Fruit fly (Drosophila melanogaster) whole organism, embryonic: ENCODE measurements around the gene Pex10.
A peak's percentile ranks its signal among the peaks of the same experiment; 100 is the strongest.

Experiments used
- Abd-B ChIP-seq: fragments of 200-800 bp; sonication (Bioruptor generic); optimal IDR thresholded peaks from 2 replicates; lab custom pipeline; 2018; ENCODE audit warnings: missing biosample characterization, mild to moderate bottlenecking, missing genetic modification characterization, moderate library complexity
- Ada2b ChIP-seq: fragments of 200-800 bp; sonication (Bioruptor generic); IDR thresholded peaks from 2 replicates; pipeline ENCODE4 v1.3.6; 2022; ENCODE audit warnings: missing biosample characterization, missing genetic modification characterization
- Bgb ChIP-seq: fragments of 200-800 bp; sonication (Bioruptor generic); IDR thresholded peaks from 2 replicates; pipeline ENCODE4 v1.3.6; 2022; ENCODE audit warnings: missing biosample characterization, missing genetic modification characterization; ENCODE audit not compliant: partially characterized antibody
- CG10274 ChIP-seq: fragments of 200-800 bp; sonication (Bioruptor generic); optimal IDR thresholded peaks from 3 replicates; lab custom pipeline; 2017; ENCODE audit warnings: missing biosample characterization, mild to moderate bottlenecking, missing genetic modification characterization
- CG10431 ChIP-seq: fragments of 200-800 bp; sonication (Bioruptor generic); optimal IDR thresholded peaks from 3 replicates; lab custom pipeline; 2018; ENCODE audit warnings: missing biosample characterization, mild to moderate bottlenecking, missing genetic modification characterization
- CG10462 ChIP-seq: fragments of 200-800 bp; sonication (Bioruptor generic); optimal IDR thresholded peaks from 2 replicates; lab custom pipeline; 2016; ENCODE audit warnings: missing biosample characterization, missing genetic modification characterization
- CG10979 ChIP-seq: fragments of 200-800 bp; sonication (Bioruptor generic); optimal IDR thresholded peaks from 2 replicates; lab custom pipeline; 2018; ENCODE audit warnings: missing biosample characterization, mild to moderate bottlenecking, missing genetic modification characterization, moderate library complexity
- CG11504 ChIP-seq: fragments of 200-800 bp; sonication (Bioruptor generic); optimal IDR thresholded peaks from 3 replicates; lab custom pipeline; 2019; ENCODE audit warnings: missing biosample characterization, mild to moderate bottlenecking, missing genetic modification characterization, moderate library complexity
- CG12299 ChIP-seq: fragments of 200-800 bp; sonication (Bioruptor generic); optimal IDR thresholded peaks from 2 replicates; lab custom pipeline; 2018; ENCODE audit warnings: missing biosample characterization, mild to moderate bottlenecking, missing genetic modification characterization
- CG13287 ChIP-seq: fragments of 200-800 bp; sonication (Bioruptor generic); IDR thresholded peaks from 2 replicates; pipeline ENCODE4 v1.3.6; 2022; ENCODE audit warnings: missing biosample characterization, missing genetic modification characterization; ENCODE audit not compliant: partially characterized antibody
- CG14014 ChIP-seq: fragments of 200-800 bp; sonication (Bioruptor generic); IDR thresholded peaks from 2 replicates; pipeline ENCODE4 v1.3.6; 2022; ENCODE audit warnings: missing biosample characterization, missing genetic modification characterization
- CG14860 ChIP-seq: fragments of 200-800 bp; sonication (Bioruptor generic); IDR thresholded peaks from 3 replicates; pipeline ENCODE4 v1.3.6; 2022; ENCODE audit warnings: missing biosample characterization, missing genetic modification characterization; ENCODE audit not compliant: partially characterized antibody
- CG15073 ChIP-seq: fragments of 200-800 bp; sonication (Bioruptor generic); optimal IDR thresholded peaks from 2 replicates; lab custom pipeline; 2016; ENCODE audit warnings: missing biosample characterization, missing genetic modification characterization
- CG1647 ChIP-seq: fragments of 200-800 bp; sonication (Bioruptor generic); optimal IDR thresholded peaks from 3 replicates; lab custom pipeline; 2016; ENCODE audit warnings: missing biosample characterization, missing genetic modification characterization
- CG17328 ChIP-seq: fragments of 200-800 bp; sonication (Bioruptor generic); IDR thresholded peaks from 2 replicates; pipeline ENCODE4 v1.3.6; 2022; ENCODE audit warnings: missing biosample characterization, missing genetic modification characterization
- CG3163 ChIP-seq: fragments of 200-800 bp; sonication (Bioruptor generic); optimal IDR thresholded peaks from 3 replicates; lab custom pipeline; 2016; ENCODE audit warnings: missing biosample characterization, missing genetic modification characterization
- CG32532 ChIP-seq: fragments of 200-800 bp; sonication (Bioruptor generic); IDR thresholded peaks from 2 replicates; pipeline ENCODE4 v1.3.6; 2022; ENCODE audit warnings: missing biosample characterization, missing genetic modification characterization
- CG32772 ChIP-seq: fragments of 200-800 bp; sonication (Bioruptor generic); IDR thresholded peaks from 2 replicates; pipeline ENCODE4 v1.3.6; 2022; ENCODE audit warnings: missing biosample characterization, missing genetic modification characterization
- CG4328 ChIP-seq: fragments of 200-800 bp; sonication (Bioruptor generic); optimal IDR thresholded peaks from 3 replicates; lab custom pipeline; 2017; ENCODE audit warnings: missing biosample characterization, missing genetic modification reagents, missing genetic modification characterization
- CG4854 ChIP-seq: fragments of 200-800 bp; sonication (Bioruptor generic); optimal IDR thresholded peaks from 2 replicates; lab custom pipeline; 2016; ENCODE audit warnings: missing biosample characterization, missing genetic modification characterization, inconsistent platforms
- CG7271 ChIP-seq: fragments of 200-800 bp; sonication (Bioruptor generic); optimal IDR thresholded peaks from 2 replicates; lab custom pipeline; 2018; ENCODE audit warnings: missing biosample characterization, mild to moderate bottlenecking, missing genetic modification characterization, moderate library complexity
- CG8388 ChIP-seq: fragments of 200-800 bp; sonication (Bioruptor generic); optimal IDR thresholded peaks from 2 replicates; lab custom pipeline; 2019; ENCODE audit warnings: missing biosample characterization, mild to moderate bottlenecking, missing genetic modification characterization, moderate library complexity
- CG9215 ChIP-seq: fragments of 200-800 bp; sonication (Bioruptor generic); IDR thresholded peaks from 2 replicates; pipeline ENCODE4 v1.3.6; 2022; ENCODE audit warnings: missing biosample characterization, missing genetic modification characterization
- D ChIP-seq, 2 experiments: fragments of 200-800 bp in 1 of 2; fragments of >200 bp in 1 of 2; sonication (Bioruptor generic) in 1 of 2; optimal IDR thresholded peaks; 2 replicates in 1 of 2; 3 replicates in 1 of 2; lab custom pipeline; 2017; ENCODE audit warnings: mild to moderate bottlenecking in 1 of 2, missing biosample characterization in 1 of 2, missing genetic modification characterization in 1 of 2, missing genetic modification reagents in 1 of 2
- Dip2 ChIP-seq: fragments of 200-800 bp; sonication (Bioruptor generic); IDR thresholded peaks from 2 replicates; pipeline ENCODE4 v1.3.6; 2022; ENCODE audit warnings: missing biosample characterization, missing genetic modification characterization
- Hmx ChIP-seq: fragments of 200-800 bp; sonication (Bioruptor generic); optimal IDR thresholded peaks from 2 replicates; lab custom pipeline; 2016; ENCODE audit warnings: missing biosample characterization, missing genetic modification characterization
- MESR4 ChIP-seq: fragments of 200-800 bp; sonication (Bioruptor generic); optimal IDR thresholded peaks from 2 replicates; lab custom pipeline; 2018; ENCODE audit warnings: missing biosample characterization, mild to moderate bottlenecking, missing genetic modification characterization, moderate library complexity
- Med ChIP-seq: fragments of 200-800 bp; sonication (Bioruptor generic); peaks from one replicate; lab custom pipeline; 2016; ENCODE audit warnings: missing biosample characterization, missing genetic modification characterization, mild to moderate bottlenecking, inconsistent platforms, moderate library complexity
- Ravus ChIP-seq: fragments of 200-800 bp; sonication (Bioruptor generic); IDR thresholded peaks from 2 replicates; pipeline ENCODE4 v1.3.6; 2022; ENCODE audit warnings: missing biosample characterization, missing genetic modification characterization
- Scr ChIP-seq: fragments of 200-800 bp; sonication (Bioruptor generic); IDR thresholded peaks from 2 replicates; pipeline ENCODE4 v1.3.6; 2022; ENCODE audit warnings: missing biosample characterization, missing genetic modification characterization; ENCODE audit not compliant: partially characterized antibody
- Xbp1 ChIP-seq: fragments of 200-800 bp; sonication (Bioruptor generic); optimal IDR thresholded peaks from 3 replicates; lab custom pipeline; 2016; ENCODE audit warnings: missing biosample characterization, mild to moderate bottlenecking, missing genetic modification characterization
- bigmax ChIP-seq: fragments of 200-800 bp; sonication (Bioruptor generic); optimal IDR thresholded peaks from 2 replicates; lab custom pipeline; 2018; ENCODE audit warnings: missing biosample characterization, mild to moderate bottlenecking, missing genetic modification characterization
- cad ChIP-seq: fragments of >200 bp; optimal IDR thresholded peaks from 2 replicates; lab custom pipeline; 2017; ENCODE audit warnings: missing biosample characterization, missing genetic modification characterization
- dati ChIP-seq: fragments of 200-800 bp; sonication (Bioruptor generic); IDR thresholded peaks from 2 replicates; pipeline ENCODE4 v1.3.6; 2022; ENCODE audit warnings: missing biosample characterization, missing genetic modification characterization
- disco-r ChIP-seq: fragments of 200-800 bp; sonication (Bioruptor generic); optimal IDR thresholded peaks from 2 replicates; lab custom pipeline; 2016; ENCODE audit warnings: missing biosample characterization, missing genetic modification characterization
- dmrt99B ChIP-seq: fragments of 200-800 bp; sonication (Bioruptor generic); optimal IDR thresholded peaks from 2 replicates; lab custom pipeline; 2018; ENCODE audit warnings: missing biosample characterization, mild to moderate bottlenecking, missing genetic modification characterization, moderate library complexity
- dysf ChIP-seq: fragments of 200-800 bp; sonication (Bioruptor generic); IDR thresholded peaks from 3 replicates; pipeline ENCODE4 v1.3.6; 2022; ENCODE audit warnings: missing biosample characterization, missing genetic modification characterization
- emc ChIP-seq: fragments of 200-800 bp; sonication (Bioruptor generic); optimal IDR thresholded peaks from 2 replicates; lab custom pipeline; 2016; ENCODE audit warnings: missing biosample characterization, missing genetic modification characterization
- grn ChIP-seq: fragments of 200-800 bp; sonication (Bioruptor generic); optimal IDR thresholded peaks from 3 replicates; lab custom pipeline; 2017; ENCODE audit warnings: missing biosample characterization, missing genetic modification characterization
- hth ChIP-seq: fragments of >200 bp; optimal IDR thresholded peaks from 2 replicates; lab custom pipeline; 2017; ENCODE audit warnings: inconsistent platforms
- klu ChIP-seq: fragments of 200-800 bp; sonication (Bioruptor generic); IDR thresholded peaks from 2 replicates; pipeline ENCODE4 v1.3.6; 2022; ENCODE audit warnings: missing biosample characterization, missing genetic modification characterization
- phol ChIP-seq: fragments of 200-800 bp; sonication (Bioruptor generic); optimal IDR thresholded peaks from 3 replicates; lab custom pipeline; 2018; ENCODE audit warnings: missing biosample characterization, mild to moderate bottlenecking, missing genetic modification characterization, moderate library complexity
- psq ChIP-seq: fragments of 200-800 bp; sonication (Bioruptor generic); optimal IDR thresholded peaks from 2 replicates; lab custom pipeline; 2017; ENCODE audit warnings: missing biosample characterization, missing genetic modification characterization
- ranshi ChIP-seq: fragments of 200-800 bp; sonication (Bioruptor generic); IDR thresholded peaks from 2 replicates; pipeline ENCODE4 v1.3.6; 2022; ENCODE audit warnings: missing biosample characterization, missing genetic modification characterization
- seq ChIP-seq: fragments of 200-800 bp; sonication (Bioruptor generic); IDR thresholded peaks from 2 replicates; pipeline ENCODE4 v1.3.6; 2022; ENCODE audit warnings: missing biosample characterization, missing genetic modification characterization
- shn ChIP-seq: fragments of 200-800 bp; sonication (Bioruptor generic); optimal IDR thresholded peaks from 3 replicates; lab custom pipeline; 2016; ENCODE audit warnings: missing biosample characterization, missing genetic modification characterization
- slbo ChIP-seq: fragments of 200-800 bp; sonication (Bioruptor generic); IDR thresholded peaks from 2 replicates; pipeline ENCODE4 v1.3.6; 2022; ENCODE audit warnings: missing biosample characterization, missing genetic modification characterization
- tap ChIP-seq: fragments of 200-800 bp; optimal IDR thresholded peaks from 3 replicates; lab custom pipeline; 2019; ENCODE audit warnings: missing biosample characterization, mild to moderate bottlenecking, missing genetic modification characterization, moderate library complexity
- unc-4 ChIP-seq: fragments of 200-800 bp; sonication (Bioruptor generic); IDR thresholded peaks from 2 replicates; pipeline ENCODE4 v1.3.6; 2022; ENCODE audit warnings: missing biosample characterization, missing genetic modification characterization; ENCODE audit not compliant: partially characterized antibody
- zfh2 ChIP-seq: fragments of 200-800 bp; sonication (Bioruptor generic); optimal IDR thresholded peaks from 2 replicates; lab custom pipeline; 2016; ENCODE audit warnings: missing biosample characterization, missing genetic modification characterization

The Pex10 gene

DNA sequence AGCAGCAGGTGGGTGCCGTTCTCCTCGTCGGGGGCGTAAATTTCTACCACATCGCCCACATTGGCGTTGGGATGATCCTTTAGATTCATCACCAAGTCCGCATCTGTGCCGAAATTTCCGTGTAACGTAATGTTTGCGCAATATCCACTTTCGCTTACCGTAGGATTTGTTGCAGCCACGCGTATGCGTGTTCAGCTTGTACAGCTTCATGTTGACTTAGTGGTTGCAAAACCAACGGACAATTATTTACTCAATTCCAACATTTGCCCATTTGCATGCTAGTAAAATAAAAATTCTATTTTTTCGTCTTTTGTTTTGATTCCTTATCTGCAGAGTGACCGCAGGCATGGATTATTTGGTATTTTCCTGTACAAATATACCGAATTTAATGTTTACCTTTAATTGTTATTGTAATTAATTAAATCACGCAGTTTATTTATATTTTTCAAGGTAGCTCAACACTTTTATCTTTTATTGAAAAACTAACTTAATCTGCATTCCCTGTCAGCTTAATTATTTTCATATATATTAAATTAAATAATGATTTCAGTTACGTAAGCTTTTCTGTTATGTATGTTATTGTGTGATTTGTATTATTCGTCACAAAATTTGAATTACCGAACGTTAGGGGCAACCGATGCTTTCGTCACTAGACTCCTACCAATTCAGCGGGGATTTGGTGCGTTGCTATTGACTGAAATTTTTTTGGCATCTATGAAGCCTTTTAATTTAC is 24.2 kb upstream of the Pex10 start, which contains the start of gene Iml1 (continued):
- TF ChIP-seq CG10274 (no peak), CG12299 (tag; lab: Kevin White, UChicago) (peak; percentile 30), CG4854 (no peak), shn (GFP tag; lab: Kevin White, UChicago) (no peak), phol (tag; lab: Kevin White, UChicago) (peak; percentile 52), Abd-B (GFP tag; lab: Kevin White, UChicago) (peak; percentile 61), CG32532 (GFP tag; lab: Robert Waterston, UW) (peak; percentile 71), tap (tag; lab: Kevin White, UChicago) (no peak), CG8388 (peak; percentile 32), Bgb (GFP tag; lab: Robert Waterston, UW) (no peak), disco-r (GFP tag; lab: Kevin White, UChicago) (no peak), CG3163 (no peak), Scr (GFP tag; lab: Robert Waterston, UW) (no peak), CG17328 (no peak), CG14014 (GFP tag; lab: Robert Waterston, UW) (peak; percentile 39; the same call in 1 of the 2 replicates), CG10979 (tag; lab: Kevin White, UChicago) (peak; percentile 24), Ravus (GFP tag; lab: Robert Waterston, UW) (no peak), Dip2 (GFP tag; lab: Robert Waterston, UW) (no peak), klu (GFP tag; lab: Robert Waterston, UW) (peak; percentile 27), CG14860 (GFP tag; lab: Robert Waterston, UW) (no peak), Hmx (GFP tag; lab: Kevin White, UChicago) (no peak), psq (GFP tag; lab: Kevin White, UChicago) (peak; percentile 79), seq (no peak), emc (no peak), dmrt99B (tag; lab: Kevin White, UChicago) (no peak), Xbp1 (peak; percentile 43), Med (GFP tag; lab: Kevin White, UChicago) (peak; percentile 74), MESR4 (GFP tag; lab: Kevin White, UChicago) (peak; percentile 40), ranshi (GFP tag; lab: Robert Waterston, UW) (0 out of 2 replicates have a peak, but pooled peaks have one; percentile 15), CG10431 (GFP tag; lab: Kevin White, UChicago) (no peak), Ada2b (GFP tag; lab: Robert Waterston, UW) (no peak), cad (GFP tag; lab: Kevin White, UChicago) (no peak), CG9215 (GFP tag; lab: Robert Waterston, UW) (peak; percentile 45), hth (no peak), dati (no peak), CG7271 (tag; lab: Kevin White, UChicago) (no peak), bigmax (GFP tag; lab: Kevin White, UChicago) (no peak), CG10462 (GFP tag; lab: Kevin White, UChicago) (no peak), D (optimal IDR thresholded peaks at IDR 0.05; lab: Kevin White, UChicago) (no peak), D (GFP tag; optimal IDR thresholded peaks at IDR 0.05; lab: Kevin White, UChicago) (no peak), CG15073 (GFP tag; lab: Kevin White, UChicago) (no peak), unc-4 (GFP tag; lab: Robert Waterston, UW) (no peak), CG11504 (tag; lab: Kevin White, UChicago) (no peak), CG13287 (GFP tag; lab: Robert Waterston, UW) (peak; percentile 25; the same call in 1 of the 2 replicates), CG1647 (GFP tag; lab: Kevin White, UChicago) (no peak), zfh2 (GFP tag; lab: Kevin White, UChicago) (peak; percentile 56), slbo (peak; percentile 77), CG4328 (GFP tag; lab: Kevin White, UChicago) (no peak), dysf (GFP tag; lab: Robert Waterston, UW) (peak; percentile 53; the same call in 2 of the 3 replicates), grn (GFP tag; lab: Kevin White, UChicago) (no peak), CG32772 (GFP tag; lab: Robert Waterston, UW) (peak; percentile 49)
